Fruit fly (Drosophila melanogaster): ENCODE data around the gene Pgant5.
A peak's percentile ranks its signal among the peaks of the same experiment; 100 is the strongest.

Pgant5 gene

DNA sequence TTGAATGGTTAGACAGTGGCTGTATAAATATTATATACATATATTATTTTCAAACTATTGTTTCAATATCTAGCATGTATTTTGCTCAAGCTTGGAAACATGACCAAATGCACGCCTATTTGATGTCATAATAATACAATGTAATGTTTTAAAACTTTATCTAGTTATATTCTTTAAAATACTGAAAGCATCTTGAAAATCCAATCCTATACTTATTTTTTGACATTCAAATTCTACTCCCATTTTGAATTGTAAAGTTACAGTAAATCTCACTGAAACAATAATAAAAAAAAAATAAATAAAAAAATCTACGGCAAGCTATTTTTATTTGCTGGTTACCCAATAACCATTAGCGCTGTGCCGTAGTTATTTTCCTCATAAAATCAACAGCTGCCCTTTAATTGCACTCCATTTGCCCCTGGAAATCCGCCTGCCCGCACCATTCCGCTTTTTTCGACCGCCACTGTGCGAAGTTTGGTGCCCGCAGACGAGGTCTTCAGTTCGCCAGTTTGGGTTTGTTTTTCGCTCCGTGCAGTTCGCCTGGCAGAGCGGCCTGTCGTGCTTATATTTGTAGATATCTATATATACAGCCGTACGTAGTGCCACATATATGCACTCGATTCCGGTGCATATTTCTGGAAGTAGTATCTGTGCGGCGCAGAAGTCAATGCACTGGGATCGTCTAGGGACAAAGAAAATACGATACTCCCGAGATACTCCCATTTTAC is 48.3 kb downstream of the Pgant5 start (continued):
- no peak for TF ChIP-seq Ets97D (GFP tag; optimal IDR thresholded peaks at IDR 0.05)
- TF ChIP-seq CG1529 (GFP tag; optimal IDR thresholded peaks at IDR 0.05): peak; percentile 1
- no peak for TF ChIP-seq wek (GFP tag; optimal IDR thresholded peaks at IDR 0.05)
- no peak for TF ChIP-seq CG4360 (GFP tag; IDR thresholded peaks at IDR 0.05)
- TF ChIP-seq CG7556 (GFP tag; optimal IDR thresholded peaks at IDR 0.05): peak; percentile 78
- TF ChIP-seq MESR4 (GFP tag; optimal IDR thresholded peaks at IDR 0.05): peak; percentile 7
- peak; percentile 66 for TF ChIP-seq gem (tag; optimal IDR thresholded peaks at IDR 0.05)
- TF ChIP-seq Hr51 (GFP tag; optimal IDR thresholded peaks at IDR 0.05): peak; percentile 7 to 73
- TF ChIP-seq Elba2 (GFP tag; optimal IDR thresholded peaks at IDR 0.05): no peak
- peak; percentile 48 for TF ChIP-seq Hmr (GFP tag; optimal IDR thresholded peaks at IDR 0.05)
- TF ChIP-seq CG18011 (GFP tag; optimal IDR thresholded peaks at IDR 0.05): no peak
- no peak for TF ChIP-seq Ada2b (GFP tag; IDR thresholded peaks at IDR 0.05)
- TF ChIP-seq dmrt99B (tag; optimal IDR thresholded peaks at IDR 0.05): peak; percentile 77
- peak; percentile 45 to 46 for TF ChIP-seq dpn (GFP tag; optimal IDR thresholded peaks at IDR 0.05)
- no peak for TF ChIP-seq exex (tag; optimal IDR thresholded peaks at IDR 0.05)
- TF ChIP-seq Rfx (GFP tag; IDR thresholded peaks at IDR 0.05): peak; percentile 63
- TF ChIP-seq CG32767 (GFP tag; IDR thresholded peaks at IDR 0.05): peak; percentile 46; the same call in 1 of the 2 replicates
- TF ChIP-seq CrebB (tag; optimal IDR thresholded peaks at IDR 0.05): no peak
- TF ChIP-seq CG4707 (GFP tag; optimal IDR thresholded peaks at IDR 0.05): no peak
- no peak for TF ChIP-seq CG13894 (tag; optimal IDR thresholded peaks at IDR 0.05)
- no peak for TF ChIP-seq Oaz (GFP tag; IDR thresholded peaks at IDR 0.05)
- TF ChIP-seq E2f2 (GFP tag; IDR thresholded peaks at IDR 0.05): 0 out of 2 replicates have a peak, but pooled peaks have one; percentile 23
- peak; percentile 46 for TF ChIP-seq BtbVII (GFP tag; optimal IDR thresholded peaks at IDR 0.05)
- TF ChIP-seq CG14860 (GFP tag; IDR thresholded peaks at IDR 0.05; ENCODE audit: partially characterized antibody): no peak
- TF ChIP-seq CG14050 (GFP tag; IDR thresholded peaks at IDR 0.05): peak; percentile 30; the same call in 2 of the 3 replicates
- no peak for TF ChIP-seq cas (GFP tag; IDR thresholded peaks at IDR 0.05)
- no peak for TF ChIP-seq CG16813 (GFP tag; IDR thresholded peaks at IDR 0.05; ENCODE audit: partially characterized antibody)
- peak; percentile 53 for TF ChIP-seq cwo (GFP tag; optimal IDR thresholded peaks at IDR 0.05)
- peak; percentile 47 for TF ChIP-seq CG10366 (GFP tag; IDR thresholded peaks at IDR 0.05)
- TF ChIP-seq br (optimal IDR thresholded peaks at IDR 0.05): no peak
- TF ChIP-seq CG6791 (GFP tag; IDR thresholded peaks at IDR 0.05; ENCODE audit: partially characterized antibody): no peak
- TF ChIP-seq wdn (GFP tag; IDR thresholded peaks at IDR 0.05): 0 out of 2 replicates have a peak, but pooled peaks have one; percentile 27
- peak; percentile 63; the same call in 2 of the 3 replicates for TF ChIP-seq zfh1 (GFP tag; IDR thresholded peaks at IDR 0.05)
- TF ChIP-seq YL-1 (GFP tag; optimal IDR thresholded peaks at IDR 0.05): no peak
- TF ChIP-seq Lim3 (GFP tag; IDR thresholded peaks at IDR 0.05): no peak
- TF ChIP-seq CG11093 (GFP tag; IDR thresholded peaks at IDR 0.05): no peak
- peak; percentile 64 for TF ChIP-seq Ets65A (GFP tag)
- TF ChIP-seq Drgx (GFP tag; IDR thresholded peaks at IDR 0.05): peak; percentile 38
- peak; percentile 67 for TF ChIP-seq CG13775 (GFP tag; optimal IDR thresholded peaks at IDR 0.05)
- peak; percentile 6 for TF ChIP-seq Deaf1 (tag; optimal IDR thresholded peaks at IDR 0.05)
- no peak for TF ChIP-seq CG5245 (GFP tag; optimal IDR thresholded peaks at IDR 0.05)
- peak; percentile 57; the same call in 1 of the 3 replicates for TF ChIP-seq CG11695 (GFP tag; IDR thresholded peaks at IDR 0.05)
- peak; percentile 34 for TF ChIP-seq E2f1 (GFP tag; IDR thresholded peaks at IDR 0.05)
- peak; percentile 26 for TF ChIP-seq CG6765 (GFP tag; optimal IDR thresholded peaks at IDR 0.05)
- TF ChIP-seq CG12155 (GFP tag; optimal IDR thresholded peaks at IDR 0.05): peak; percentile 31
- peak; percentile 19 for TF ChIP-seq trh (GFP tag; optimal IDR thresholded peaks at IDR 0.05)
- peak; percentile 74 for TF ChIP-seq CG9437 (GFP tag; optimal IDR thresholded peaks at IDR 0.05)
- peak; percentile 44 for TF ChIP-seq H2.0 (GFP tag; IDR thresholded peaks at IDR 0.05)
- no peak for TF ChIP-seq Fer2 (tag; optimal IDR thresholded peaks at IDR 0.05)
- no peak for TF ChIP-seq p53 (GFP tag; optimal IDR thresholded peaks at IDR 0.05)
